Worm (Caenorhabditis elegans): Measurements from ENCODE around the gene fbxa-76.

ce11 chrIII:1214680-1215079 lies 34.3 kb downstream of the fbxa-76 start, which contains the start of gene Y119D3B.21:
- TF ChIP-seq B0310.2 (tag; optimal IDR thresholded peaks at IDR 0.05) (no peak), ama-1 (optimal IDR thresholded peaks at IDR 0.05) (no peak), ceh-36 (tag; optimal IDR thresholded peaks at IDR 0.05) (no peak), hmg-4 (GFP tag; optimal IDR thresholded peaks at IDR 0.05) (no peak), tbx-37 (GFP tag; conservative IDR thresholded peaks at IDR 0.05) (no peak), aly-1 (tag; optimal IDR thresholded peaks at IDR 0.05) (no peak), ets-7 (tag; optimal IDR thresholded peaks at IDR 0.05) (no peak), pes-1 (GFP tag; IDR thresholded peaks at IDR 0.05) (no peak), F13C5.2 (tag; optimal IDR thresholded peaks at IDR 0.05) (no peak), ceh-13 (GFP tag; optimal IDR thresholded peaks at IDR 0.05) (no peak), tra-4 (tag; optimal IDR thresholded peaks at IDR 0.05) (no peak), sea-1 (GFP tag; conservative IDR thresholded peaks at IDR 0.05) (no peak)

Measured in whole organism, early embryonic.